Worm (Caenorhabditis elegans): ENCODE data around the gene F29A7.3.

- TF ChIP-seq lin-39 (tag; optimal IDR thresholded peaks at IDR 0.05) (no peak), zag-1 (tag; optimal IDR thresholded peaks at IDR 0.05) (no peak), mab-5 (tag; optimal IDR thresholded peaks at IDR 0.05) (no peak), mdl-1 (tag; optimal IDR thresholded peaks at IDR 0.05) (no peak), fos-1 (tag; optimal IDR thresholded peaks at IDR 0.05) (no peak), nhr-77 (tag; optimal IDR thresholded peaks at IDR 0.05) (no peak), Y55F3AM.14 (GFP tag; optimal IDR thresholded peaks at IDR 0.05) (no peak), lin-11 (tag; optimal IDR thresholded peaks at IDR 0.05) (no peak), R02D3.7 (tag; optimal IDR thresholded peaks at IDR 0.05) (no peak), skn-1 (tag; optimal IDR thresholded peaks at IDR 0.05) (no peak), nhr-11 (tag; optimal IDR thresholded peaks at IDR 0.05) (no peak)
Measured at ce11 chrII:2739619-2740018, 13.5 kb upstream of the F29A7.3 start, which contains the start of gene T05A8.6.

Data from whole organism, L2 larva.